Fruit fly (Drosophila melanogaster) whole organism, prepupa: ENCODE results near the gene CG46312.

Experiments
- Blimp-1 ChIP-seq: fragments of 200-800 bp; sonication (Bioruptor generic); optimal IDR thresholded peaks from 3 replicates; lab custom pipeline; 2017; ENCODE audit warnings: missing biosample characterization, missing genetic modification characterization, mild to moderate bottlenecking, moderate library complexity, missing genetic modification reagents
- CG11902 ChIP-seq: fragments of 200-800 bp; sonication (Bioruptor generic); optimal IDR thresholded peaks from 3 replicates; lab custom pipeline; 2016; ENCODE audit warnings: missing biosample characterization, missing genetic modification characterization
- CG31627 ChIP-seq: fragments of 200-800 bp; sonication (Bioruptor generic); optimal IDR thresholded peaks from 3 replicates; lab custom pipeline; 2016; ENCODE audit warnings: missing biosample characterization, missing genetic modification characterization
- CG32006 ChIP-seq: fragments of 200-800 bp; sonication (Bioruptor generic); optimal IDR thresholded peaks from 3 replicates; lab custom pipeline; 2017; ENCODE audit warnings: missing biosample characterization, mild to moderate bottlenecking, missing genetic modification characterization
- CG7368 ChIP-seq: fragments of 200-800 bp; sonication (Bioruptor generic); optimal IDR thresholded peaks from 3 replicates; lab custom pipeline; 2016; ENCODE audit warnings: missing biosample characterization, missing genetic modification characterization
- CG8319 ChIP-seq: fragments of 200-800 bp; sonication (Bioruptor generic); optimal IDR thresholded peaks from 3 replicates; lab custom pipeline; 2016; ENCODE audit warnings: missing biosample characterization, missing genetic modification characterization
- Ets96B ChIP-seq: fragments of 200-800 bp; optimal IDR thresholded peaks from 2 replicates; lab custom pipeline; 2019; ENCODE audit warnings: missing biosample characterization, mild to moderate bottlenecking, missing genetic modification characterization, moderate library complexity
- Gug ChIP-seq: fragments of 200-800 bp; sonication (Bioruptor generic); IDR thresholded peaks from 2 replicates; pipeline ENCODE4 v1.3.6; 2022; ENCODE audit warnings: missing biosample characterization, missing genetic modification characterization
- Lpt ChIP-seq: fragments of 200-800 bp; sonication (Bioruptor generic); optimal IDR thresholded peaks from 3 replicates; lab custom pipeline; 2016; ENCODE audit warnings: missing biosample characterization, missing genetic modification characterization
- Sox102F ChIP-seq: fragments of 200-800 bp; sonication (Bioruptor generic); optimal IDR thresholded peaks from 2 replicates; lab custom pipeline; 2016; ENCODE audit warnings: missing biosample characterization, mild to moderate bottlenecking, missing genetic modification characterization
- acj6 ChIP-seq: fragments of 200-800 bp; sonication (Bioruptor generic); optimal IDR thresholded peaks from 3 replicates; lab custom pipeline; 2016; ENCODE audit warnings: missing biosample characterization, missing genetic modification characterization
- fkh ChIP-seq: fragments of 200-800 bp; sonication (Bioruptor generic); optimal IDR thresholded peaks from 3 replicates; lab custom pipeline; 2017; ENCODE audit warnings: missing biosample characterization, mild to moderate bottlenecking, missing genetic modification characterization, moderate library complexity
- lz ChIP-seq: fragments of 200-800 bp; sonication (Bioruptor generic); optimal IDR thresholded peaks from 3 replicates; lab custom pipeline; 2016; ENCODE audit warnings: missing biosample characterization, missing genetic modification characterization

- TF ChIP-seq Ets96B (tag; lab: Kevin White, UChicago) = no peak
- TF ChIP-seq lz = no peak
- no peak for TF ChIP-seq Sox102F
- TF ChIP-seq CG32006 = no peak
- TF ChIP-seq Gug (GFP tag; lab: Robert Waterston, UW) = no peak
- TF ChIP-seq CG7368 = no peak
- TF ChIP-seq acj6 (GFP tag; lab: Kevin White, UChicago) = no peak
- TF ChIP-seq Blimp-1 = no peak
- no peak for TF ChIP-seq CG8319
- TF ChIP-seq fkh (GFP tag; lab: Kevin White, UChicago) = no peak
- TF ChIP-seq CG11902 = no peak
- no peak for TF ChIP-seq Lpt
- TF ChIP-seq CG31627 (GFP tag; lab: Kevin White, UChicago) = no peak
These were observed 22.2 kb downstream of the CG46312 start for dm6 chrX:15969577-15969976.
